Fruit fly (Drosophila melanogaster) whole organism, embryonic: ENCODE measurements around the gene Oatp30B.

Experiments used
- CG11696 ChIP-seq: fragments of 200-800 bp; sonication (Bioruptor generic); IDR thresholded peaks from 2 replicates; pipeline ENCODE4 v1.3.6; 2022; ENCODE audit warnings: missing biosample characterization, missing genetic modification characterization
- CG14050 ChIP-seq: fragments of 200-800 bp; sonication (Bioruptor generic); IDR thresholded peaks from 3 replicates; pipeline ENCODE4 v1.3.6; 2022; ENCODE audit warnings: missing biosample characterization, missing genetic modification characterization
- CG15696 ChIP-seq: fragments of 200-800 bp; sonication (Bioruptor generic); optimal IDR thresholded peaks from 2 replicates; lab custom pipeline; 2019; ENCODE audit warnings: missing biosample characterization, mild to moderate bottlenecking, missing genetic modification characterization, moderate library complexity
- CG16813 ChIP-seq: fragments of 200-800 bp; sonication (Bioruptor generic); IDR thresholded peaks from 3 replicates; pipeline ENCODE4 v1.3.6; 2022; ENCODE audit warnings: missing biosample characterization, missing genetic modification characterization; ENCODE audit not compliant: partially characterized antibody
- CG18011 ChIP-seq: fragments of 200-800 bp; sonication (Bioruptor generic); optimal IDR thresholded peaks from 2 replicates; lab custom pipeline; 2017; ENCODE audit warnings: missing biosample characterization, missing genetic modification characterization, mild to moderate bottlenecking, moderate library complexity, missing genotype
- CG1832 ChIP-seq: fragments of 200-800 bp; sonication (Bioruptor generic); optimal IDR thresholded peaks from 2 replicates; lab custom pipeline; 2017; ENCODE audit warnings: missing biosample characterization, mild to moderate bottlenecking, missing genetic modification characterization, inconsistent platforms
- CG18599 ChIP-seq: fragments of 200-800 bp; sonication (Bioruptor generic); optimal IDR thresholded peaks from 3 replicates; lab custom pipeline; 2017; ENCODE audit warnings: missing biosample characterization, missing genetic modification characterization, mild to moderate bottlenecking, moderate library complexity, missing genetic modification reagents
- CG32767 ChIP-seq: fragments of 200-800 bp; sonication (Bioruptor generic); IDR thresholded peaks from 2 replicates; pipeline ENCODE4 v1.3.6; 2022; ENCODE audit warnings: missing biosample characterization, missing genetic modification characterization
- CG4360 ChIP-seq: fragments of 200-800 bp; sonication (Bioruptor generic); IDR thresholded peaks from 2 replicates; pipeline ENCODE4 v1.3.6; 2022; ENCODE audit warnings: missing biosample characterization, missing genetic modification characterization
- CG4820 ChIP-seq: fragments of 200-800 bp; sonication (Bioruptor generic); optimal IDR thresholded peaks from 3 replicates; lab custom pipeline; 2016; ENCODE audit warnings: missing biosample characterization, missing genetic modification characterization
- CG4854 ChIP-seq: fragments of 200-800 bp; sonication (Bioruptor generic); optimal IDR thresholded peaks from 2 replicates; lab custom pipeline; 2016; ENCODE audit warnings: missing biosample characterization, missing genetic modification characterization, inconsistent platforms
- CG5245 ChIP-seq: fragments of 200-800 bp; sonication (Bioruptor generic); optimal IDR thresholded peaks from 3 replicates; lab custom pipeline; 2016; ENCODE audit warnings: missing biosample characterization, missing genetic modification characterization
- CG6689 ChIP-seq: fragments of 200-800 bp; sonication (Bioruptor generic); IDR thresholded peaks from 2 replicates; pipeline ENCODE4 v1.3.6; 2022; ENCODE audit warnings: missing biosample characterization, missing genetic modification characterization
- CG7745 ChIP-seq: fragments of 200-800 bp; sonication (Bioruptor generic); optimal IDR thresholded peaks from 2 replicates; lab custom pipeline; 2018; ENCODE audit warnings: missing biosample characterization, mild to moderate bottlenecking, missing genetic modification characterization, moderate library complexity
- CG8290 ChIP-seq, 3 experiments: fragments of 200-800 bp; sonication (Bioruptor generic); optimal IDR thresholded peaks; 2 replicates each; lab custom pipeline; 2016 to 2019; ENCODE audit warnings: missing biosample characterization in 3 of 3, missing genetic modification characterization in 3 of 3, mild to moderate bottlenecking in 2 of 3, moderate library complexity in 1 of 3
- CG8765 ChIP-seq: fragments of 200-800 bp; sonication (Bioruptor generic); IDR thresholded peaks from 2 replicates; pipeline ENCODE4 v1.3.6; 2022; ENCODE audit warnings: missing biosample characterization, missing genetic modification characterization
- CG8924 ChIP-seq: fragments of 200-800 bp; optimal IDR thresholded peaks from 3 replicates; lab custom pipeline; 2019; ENCODE audit warnings: missing biosample characterization, mild to moderate bottlenecking, missing genetic modification characterization, moderate library complexity
- CG9609 ChIP-seq: fragments of 200-800 bp; sonication (Bioruptor generic); optimal IDR thresholded peaks from 3 replicates; lab custom pipeline; 2016; ENCODE audit warnings: missing biosample characterization, missing genetic modification characterization
- CG9932 ChIP-seq: fragments of 200-800 bp; sonication (Bioruptor generic); IDR thresholded peaks from 2 replicates; pipeline ENCODE4 v1.3.6; 2022; ENCODE audit warnings: missing biosample characterization, missing genetic modification characterization
- D19A ChIP-seq: fragments of 200-800 bp; optimal IDR thresholded peaks from 3 replicates; lab custom pipeline; 2019; ENCODE audit warnings: missing biosample characterization, mild to moderate bottlenecking, missing genetic modification characterization, moderate library complexity
- Dbx ChIP-seq: fragments of 200-800 bp; sonication (Bioruptor generic); IDR thresholded peaks from 3 replicates; pipeline ENCODE4 v1.3.6; 2022; ENCODE audit warnings: missing biosample characterization, missing genetic modification characterization
- E2f1 ChIP-seq: fragments of 200-800 bp; sonication (Bioruptor generic); IDR thresholded peaks from 2 replicates; pipeline ENCODE4 v1.3.6; 2022; ENCODE audit warnings: missing biosample characterization, missing genetic modification characterization
- Elba2 ChIP-seq: fragments of 200-800 bp; sonication (Bioruptor generic); optimal IDR thresholded peaks from 3 replicates; lab custom pipeline; 2016; ENCODE audit warnings: missing biosample characterization, missing genetic modification characterization
- H2.0 ChIP-seq: fragments of 200-800 bp; sonication (Bioruptor generic); IDR thresholded peaks from 2 replicates; pipeline ENCODE4 v1.3.6; 2022; ENCODE audit warnings: missing biosample characterization, missing genetic modification characterization
- HLH3B ChIP-seq: fragments of 200-800 bp; sonication (Bioruptor generic); IDR thresholded peaks from 2 replicates; pipeline ENCODE4 v1.3.6; 2022; ENCODE audit warnings: missing biosample characterization, missing genetic modification characterization
- HLH4C ChIP-seq: fragments of 200-800 bp; sonication (Bioruptor generic); IDR thresholded peaks from 3 replicates; pipeline ENCODE4 v1.3.6; 2022; ENCODE audit warnings: missing biosample characterization, missing genetic modification characterization; ENCODE audit not compliant: partially characterized antibody
- HmgZ ChIP-seq: fragments of 200-800 bp; sonication (Bioruptor generic); optimal IDR thresholded peaks from 2 replicates; lab custom pipeline; 2018; ENCODE audit warnings: missing biosample characterization, mild to moderate bottlenecking, missing genetic modification characterization
- Jarid2 ChIP-seq: fragments of 200-800 bp; sonication (Bioruptor generic); optimal IDR thresholded peaks from 3 replicates; lab custom pipeline; 2017; ENCODE audit warnings: mild to moderate bottlenecking, missing biosample characterization, missing genetic modification reagents, missing genetic modification characterization
- Oaz ChIP-seq: fragments of 200-800 bp; sonication (Bioruptor generic); IDR thresholded peaks from 2 replicates; pipeline ENCODE4 v1.3.6; 2022; ENCODE audit warnings: missing biosample characterization, missing genetic modification characterization
- Xrp1 ChIP-seq: fragments of 200-800 bp; sonication (Bioruptor generic); IDR thresholded peaks from 2 replicates; pipeline ENCODE4 v1.3.6; 2022; ENCODE audit warnings: missing biosample characterization, missing genetic modification characterization
- ab ChIP-seq: fragments of 200-800 bp; sonication (Bioruptor generic); optimal IDR thresholded peaks from 2 replicates; lab custom pipeline; 2016; ENCODE audit warnings: missing biosample characterization, missing genetic modification characterization
- ap ChIP-seq: fragments of 200-800 bp; sonication (Bioruptor generic); IDR thresholded peaks from 2 replicates; pipeline ENCODE4 v1.3.6; 2022; ENCODE audit warnings: missing biosample characterization, missing genetic modification characterization
- ash1 ChIP-seq: fragments of 200-800 bp; sonication (Bioruptor generic); optimal IDR thresholded peaks from 2 replicates; lab custom pipeline; 2018; ENCODE audit warnings: missing biosample characterization, mild to moderate bottlenecking, missing genetic modification characterization
- bowl ChIP-seq: fragments of 200-800 bp; sonication (Bioruptor generic); IDR thresholded peaks from 2 replicates; pipeline ENCODE4 v1.3.6; 2022; ENCODE audit warnings: missing biosample characterization, missing genetic modification characterization
- bsh ChIP-seq, 2 experiments: fragments of 200-800 bp; sonication (Bioruptor generic); optimal IDR thresholded peaks; 2 replicates each; lab custom pipeline; 2017 to 2018; ENCODE audit warnings: mild to moderate bottlenecking in 2 of 2, missing biosample characterization in 2 of 2, missing genetic modification characterization in 2 of 2, moderate library complexity in 1 of 2
- chn ChIP-seq: fragments of 200-800 bp; sonication (Bioruptor generic); optimal IDR thresholded peaks from 2 replicates; lab custom pipeline; 2016; ENCODE audit warnings: missing biosample characterization, missing genetic modification characterization
- insv ChIP-seq, 2 experiments: fragments of 200-800 bp; sonication (Bioruptor generic); optimal IDR thresholded peaks; 3 replicates each; lab custom pipeline; 2016 to 2018; ENCODE audit warnings: missing biosample characterization in 2 of 2, missing genetic modification characterization in 2 of 2
- kni ChIP-seq: fragments of 200-800 bp; sonication (Bioruptor generic); optimal IDR thresholded peaks from 3 replicates; lab custom pipeline; 2017; ENCODE audit warnings: mild to moderate bottlenecking, missing biosample characterization, missing genetic modification reagents, missing genetic modification characterization
- knrl ChIP-seq: fragments of 200-800 bp; sonication (Bioruptor generic); IDR thresholded peaks from 3 replicates; pipeline ENCODE4 v1.3.6; 2022; ENCODE audit warnings: missing biosample characterization, missing genetic modification characterization; ENCODE audit not compliant: partially characterized antibody
- maf-S ChIP-seq: fragments of 200-800 bp; sonication (Bioruptor generic); optimal IDR thresholded peaks from 2 replicates; lab custom pipeline; 2016; ENCODE audit warnings: missing biosample characterization, missing genetic modification characterization
- mirr ChIP-seq: fragments of 200-800 bp; sonication (Bioruptor generic); optimal IDR thresholded peaks from 3 replicates; lab custom pipeline; 2018; ENCODE audit warnings: missing biosample characterization, mild to moderate bottlenecking, missing genetic modification characterization
- nerfin-2 ChIP-seq: fragments of 200-800 bp; sonication (Bioruptor generic); IDR thresholded peaks from 2 replicates; pipeline ENCODE4 v1.3.6; 2022; ENCODE audit warnings: missing biosample characterization, missing genetic modification characterization; ENCODE audit not compliant: partially characterized antibody
- org-1 ChIP-seq: fragments of 200-800 bp; sonication (Bioruptor generic); optimal IDR thresholded peaks from 2 replicates; lab custom pipeline; 2017; ENCODE audit warnings: missing biosample characterization, missing genetic modification characterization
- pita ChIP-seq: fragments of 200-800 bp; sonication (Bioruptor generic); optimal IDR thresholded peaks from 2 replicates; lab custom pipeline; 2017; ENCODE audit warnings: missing biosample characterization, mild to moderate bottlenecking, missing genetic modification characterization
- slbo ChIP-seq: fragments of 200-800 bp; sonication (Bioruptor generic); IDR thresholded peaks from 2 replicates; pipeline ENCODE4 v1.3.6; 2022; ENCODE audit warnings: missing biosample characterization, missing genetic modification characterization
- sna ChIP-seq: fragments of 200-800 bp; sonication (Bioruptor generic); IDR thresholded peaks from 2 replicates; pipeline ENCODE4 v1.3.6; 2022; ENCODE audit warnings: missing biosample characterization, missing genetic modification characterization; ENCODE audit not compliant: partially characterized antibody
- unc-4 ChIP-seq: fragments of 200-800 bp; sonication (Bioruptor generic); IDR thresholded peaks from 2 replicates; pipeline ENCODE4 v1.3.6; 2022; ENCODE audit warnings: missing biosample characterization, missing genetic modification characterization; ENCODE audit not compliant: partially characterized antibody
- z ChIP-seq: fragments of 200-800 bp; sonication (Bioruptor generic); IDR thresholded peaks from 3 replicates; pipeline ENCODE4 v1.3.6; 2022; ENCODE audit warnings: missing biosample characterization, missing genetic modification characterization
- zfh2 ChIP-seq: fragments of 200-800 bp; sonication (Bioruptor generic); optimal IDR thresholded peaks from 2 replicates; lab custom pipeline; 2016; ENCODE audit warnings: missing biosample characterization, missing genetic modification characterization

Gene Oatp30B

DNA sequence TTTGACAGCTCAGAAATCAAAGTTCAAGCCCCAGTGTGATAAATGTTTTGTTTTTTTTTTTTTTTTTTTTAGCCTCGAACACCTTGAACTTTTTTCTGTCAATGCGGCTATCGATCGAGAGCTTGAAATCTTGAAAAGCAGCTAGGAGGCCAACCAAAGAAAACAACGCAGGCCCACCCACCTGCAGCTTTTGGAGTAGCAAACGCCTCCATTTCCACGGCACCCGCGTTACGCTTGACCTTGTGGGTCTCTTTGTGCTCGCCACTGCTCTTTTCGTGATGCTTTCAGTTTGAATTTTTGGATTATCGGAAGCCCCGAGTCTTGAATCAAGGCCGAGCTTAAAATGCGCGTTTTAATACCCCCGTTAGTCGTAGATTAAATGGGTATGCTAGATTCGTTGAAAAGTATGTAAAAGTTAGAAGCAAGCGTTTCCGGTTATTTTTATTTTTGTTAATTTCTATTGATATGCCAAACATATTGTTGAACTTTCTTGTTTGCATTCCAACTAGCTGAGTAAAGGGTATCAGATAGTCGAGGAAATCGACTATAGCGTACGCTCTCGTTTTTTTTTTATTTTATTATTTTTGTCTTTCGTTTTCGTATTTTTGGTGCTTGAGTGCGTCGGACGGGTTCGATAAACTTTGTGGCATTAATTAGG lies 18.1 kb upstream of the Oatp30B start (continued):
- TF ChIP-seq ash1 (GFP tag; lab: Kevin White, UChicago) (no peak), ap (peak; percentile 55), pita (GFP tag; lab: Kevin White, UChicago) (no peak), CG4854 (GFP tag; lab: Kevin White, UChicago) (no peak), Dbx (GFP tag; lab: Robert Waterston, UW) (peak; percentile 64), CG5245 (GFP tag; lab: Kevin White, UChicago) (peak; percentile 21), CG7745 (no peak), z (GFP tag; lab: Robert Waterston, UW) (no peak), bsh (GFP tag; optimal IDR thresholded peaks at IDR 0.05; lab: Kevin White, UChicago) (peak in 1 of 2 experiments; percentile 78), CG11696 (GFP tag; lab: Robert Waterston, UW) (peak; percentile 62), CG9609 (GFP tag; lab: Kevin White, UChicago) (no peak), insv (GFP tag; optimal IDR thresholded peaks at IDR 0.05; lab: Kevin White, UChicago) (no peak), zfh2 (GFP tag; lab: Kevin White, UChicago) (peak; percentile 37), E2f1 (GFP tag; lab: Robert Waterston, UW) (peak; percentile 79), CG32767 (peak; percentile 62; the same call in 1 of the 2 replicates), HLH3B (GFP tag; lab: Robert Waterston, UW) (peak; percentile 89), D19A (tag; lab: Kevin White, UChicago) (peak; percentile 64), org-1 (peak; percentile 33), CG6689 (peak; percentile 79), CG14050 (GFP tag; lab: Robert Waterston, UW) (peak; percentile 77), CG8924 (tag; lab: Kevin White, UChicago) (peak; percentile 78), unc-4 (GFP tag; lab: Robert Waterston, UW) (no peak), HLH4C (no peak), slbo (peak; percentile 83), CG8290 (GFP tag; optimal IDR thresholded peaks at IDR 0.05; lab: Kevin White, UChicago) (no peak), CG8290 (tag; optimal IDR thresholded peaks at IDR 0.05; lab: Kevin White, UChicago) (no peak), chn (GFP tag; lab: Kevin White, UChicago) (peak; percentile 30), CG9932 (GFP tag; lab: Robert Waterston, UW) (peak; percentile 56), CG16813 (no peak), CG4820 (GFP tag; lab: Kevin White, UChicago) (peak; percentile 26), H2.0 (GFP tag; lab: Robert Waterston, UW) (peak; percentile 83), CG18011 (GFP tag; lab: Kevin White, UChicago) (peak; percentile 13), CG8765 (GFP tag; lab: Robert Waterston, UW) (no peak), sna (no peak), Elba2 (GFP tag; lab: Kevin White, UChicago) (no peak), Oaz (GFP tag; lab: Robert Waterston, UW) (peak; percentile 67; the same call in 1 of the 2 replicates), HmgZ (peak; percentile 32), maf-S (no peak), CG1832 (GFP tag; lab: Kevin White, UChicago) (no peak), Jarid2 (GFP tag; lab: Kevin White, UChicago) (no peak), kni (GFP tag; lab: Kevin White, UChicago) (no peak), knrl (GFP tag; lab: Robert Waterston, UW) (no peak), CG15696 (no peak), CG4360 (GFP tag; lab: Robert Waterston, UW) (0 out of 2 replicates have a peak, but pooled peaks have one; percentile 39), ab (GFP tag; lab: Kevin White, UChicago) (no peak), CG18599 (GFP tag; lab: Kevin White, UChicago) (peak; percentile 65), mirr (GFP tag; lab: Kevin White, UChicago) (no peak), bowl (GFP tag; lab: Robert Waterston, UW) (peak; percentile 68; the same call in 1 of the 2 replicates), Xrp1 (GFP tag; lab: Robert Waterston, UW) (peak; percentile 83), nerfin-2 (GFP tag; lab: Robert Waterston, UW) (no peak)
